Worm (Caenorhabditis elegans): ENCODE data around the gene F26F2.3.

- no peak for TF ChIP-seq F37B4.10 (GFP tag; IDR thresholded peaks at IDR 0.05)
- no peak for TF ChIP-seq bed-2 (GFP tag; IDR thresholded peaks at IDR 0.05)
- no peak for TF ChIP-seq F49E8.2 (tag; optimal IDR thresholded peaks at IDR 0.05; ENCODE audit: insufficient read depth)
Measured at ce11 chrV:20522219-20522618, 44.1 kb downstream of the F26F2.3 start, which contains the start of the genes Y38H6C.9 and fbxa-150.
